Fruit fly (Drosophila melanogaster) whole organism, wandering third instar larva: ENCODE data around the gene CG46518.
"Not testable (repeated sequence)": the region's sequence is repeated elsewhere in the genome, so short reads cannot be mapped to it uniquely, and the experiment has no call there.

Experiments used
- CrebA ChIP-seq: fragments of 200-800 bp; sonication (Bioruptor generic); optimal IDR thresholded peaks from 2 replicates; lab custom pipeline; 2016; ENCODE audit warnings: missing biosample characterization, mild to moderate bottlenecking, missing genetic modification characterization, borderline replicate concordance
- sv ChIP-seq: fragments of 200-800 bp; sonication (Bioruptor generic); optimal IDR thresholded peaks from 3 replicates; lab custom pipeline; 2016; ENCODE audit warnings: missing biosample characterization, missing genetic modification characterization
- woc ChIP-seq: sonication (Bioruptor generic); optimal IDR thresholded peaks from 2 replicates; lab custom pipeline; 2016; ENCODE audit warnings: missing biosample characterization, mild to moderate bottlenecking, missing genetic modification characterization

DNA sequence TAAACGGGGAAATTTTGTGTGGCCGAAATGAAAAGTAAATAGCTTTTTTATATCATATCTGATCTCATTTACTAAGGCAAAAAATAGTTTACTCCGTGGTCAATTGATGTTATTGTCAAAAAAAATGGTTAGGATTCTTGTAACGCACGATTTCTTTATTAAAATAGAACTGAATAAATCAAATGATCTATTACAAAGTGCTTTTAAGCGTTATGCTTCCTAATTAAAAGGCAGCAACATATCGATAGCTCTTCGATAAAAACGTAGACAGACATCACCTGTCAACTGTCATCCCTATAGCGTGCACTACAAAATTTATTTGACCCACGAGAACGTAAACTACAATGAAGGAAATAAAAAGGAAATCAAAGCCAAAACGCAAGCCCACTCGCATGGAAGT lies 29.5 kb upstream of the CG46518 start, which contains the start of gene CG46514:
- not testable (repeated sequence) for TF ChIP-seq woc (GFP tag; lab: Kevin White, UChicago); sv; CrebA (GFP tag; lab: Kevin White, UChicago)
